Worm (Caenorhabditis elegans): Measurements from ENCODE around the gene Y32F6A.5.

ce11 chrV:10421802-10422201, 31.6 kb downstream of the Y32F6A.5 start, which contains the start of gene col-13:
- TF ChIP-seq sma-3 (GFP tag; optimal IDR thresholded peaks at IDR 0.05) (no peak), R02D3.7 (tag; optimal IDR thresholded peaks at IDR 0.05) (no peak), ceh-82 (tag; optimal IDR thresholded peaks at IDR 0.05) (no peak), ztf-1 (GFP tag; conservative IDR thresholded peaks at IDR 0.05) (no peak), snpc-4 (tag; optimal IDR thresholded peaks at IDR 0.05) (no peak), egl-27 (tag; optimal IDR thresholded peaks at IDR 0.05) (no peak), Y55F3AM.14 (GFP tag; optimal IDR thresholded peaks at IDR 0.05) (no peak), skn-1 (tag; optimal IDR thresholded peaks at IDR 0.05) (no peak), gmeb-1 (tag; optimal IDR thresholded peaks at IDR 0.05) (no peak), ztf-11 (tag; optimal IDR thresholded peaks at IDR 0.05) (no peak), F13H6.1 (tag; optimal IDR thresholded peaks at IDR 0.05) (no peak), unc-62 (GFP tag; optimal IDR thresholded peaks at IDR 0.05) (no peak)
